Fruit fly (Drosophila melanogaster) whole organism, prepupa: Measurements from ENCODE around the gene yps.
A peak's percentile ranks its signal among the peaks of the same experiment; 100 is the strongest.

Experiments
- Blimp-1 ChIP-seq: fragments of 200-800 bp; sonication (Bioruptor generic); optimal IDR thresholded peaks from 3 replicates; lab custom pipeline; 2017; ENCODE audit warnings: missing biosample characterization, missing genetic modification characterization, mild to moderate bottlenecking, moderate library complexity, missing genetic modification reagents
- CG10631 ChIP-seq: fragments of 200-800 bp; sonication (Bioruptor generic); optimal IDR thresholded peaks from 2 replicates; lab custom pipeline; 2016; ENCODE audit warnings: missing biosample characterization, missing genetic modification characterization
- CG10669 ChIP-seq: fragments of 200-800 bp; sonication (Bioruptor generic); optimal IDR thresholded peaks from 3 replicates; lab custom pipeline; 2018; ENCODE audit warnings: missing biosample characterization, mild to moderate bottlenecking, missing genetic modification characterization, moderate library complexity
- CG11762 ChIP-seq: fragments of 200-800 bp; sonication (Bioruptor generic); optimal IDR thresholded peaks from 3 replicates; lab custom pipeline; 2016; ENCODE audit warnings: missing biosample characterization, missing genetic modification characterization; ENCODE audit not compliant: insufficient read depth
- CG11902 ChIP-seq: fragments of 200-800 bp; sonication (Bioruptor generic); optimal IDR thresholded peaks from 3 replicates; lab custom pipeline; 2016; ENCODE audit warnings: missing biosample characterization, missing genetic modification characterization
- CG31627 ChIP-seq: fragments of 200-800 bp; sonication (Bioruptor generic); optimal IDR thresholded peaks from 3 replicates; lab custom pipeline; 2016; ENCODE audit warnings: missing biosample characterization, missing genetic modification characterization
- CG34406 ChIP-seq: fragments of 200-800 bp; sonication (Bioruptor generic); optimal IDR thresholded peaks from 3 replicates; lab custom pipeline; 2016; ENCODE audit warnings: missing biosample characterization, missing genetic modification characterization
- CG3919 ChIP-seq: fragments of 200-800 bp; sonication (Bioruptor generic); optimal IDR thresholded peaks from 3 replicates; lab custom pipeline; 2016; ENCODE audit warnings: missing biosample characterization, missing genetic modification characterization
- CG4318 ChIP-seq: fragments of 200-800 bp; sonication (Bioruptor generic); optimal IDR thresholded peaks from 3 replicates; lab custom pipeline; 2017; ENCODE audit warnings: missing biosample characterization, mild to moderate bottlenecking, missing genetic modification characterization
- CG6163 ChIP-seq: fragments of 200-800 bp; sonication (Bioruptor generic); IDR thresholded peaks from 3 replicates; pipeline ENCODE4 v1.3.6; 2022; ENCODE audit warnings: missing biosample characterization, missing genetic modification characterization
- CG6792 ChIP-seq: fragments of 200-800 bp; sonication (Bioruptor generic); optimal IDR thresholded peaks from 3 replicates; lab custom pipeline; 2016; ENCODE audit warnings: missing biosample characterization, missing genetic modification characterization
- CG6808 ChIP-seq: fragments of 200-800 bp; sonication (Bioruptor generic); optimal IDR thresholded peaks from 3 replicates; lab custom pipeline; 2017; ENCODE audit warnings: missing biosample characterization, missing genetic modification characterization, mild to moderate bottlenecking, moderate library complexity, missing genetic modification reagents
- CG6854 ChIP-seq: fragments of 200-800 bp; sonication (Bioruptor generic); optimal IDR thresholded peaks from 2 replicates; lab custom pipeline; 2017; ENCODE audit warnings: missing biosample characterization, mild to moderate bottlenecking, missing genetic modification characterization
- CG8119 ChIP-seq: fragments of 200-800 bp; sonication (Bioruptor generic); IDR thresholded peaks from 3 replicates; pipeline ENCODE4 v1.3.6; 2022; ENCODE audit warnings: missing biosample characterization, missing genetic modification characterization
- CG8319 ChIP-seq: fragments of 200-800 bp; sonication (Bioruptor generic); optimal IDR thresholded peaks from 3 replicates; lab custom pipeline; 2016; ENCODE audit warnings: missing biosample characterization, missing genetic modification characterization
- CG8632 ChIP-seq: fragments of 200-800 bp; sonication (Bioruptor generic); optimal IDR thresholded peaks from 3 replicates; lab custom pipeline; 2016; ENCODE audit warnings: missing biosample characterization, missing genetic modification characterization
- CG9139 ChIP-seq: fragments of 200-800 bp; sonication (Bioruptor generic); optimal IDR thresholded peaks from 3 replicates; lab custom pipeline; 2017; ENCODE audit warnings: missing biosample characterization, mild to moderate bottlenecking, missing genetic modification characterization
- Eip75B ChIP-seq: fragments of 200-800 bp; sonication (Bioruptor generic); optimal IDR thresholded peaks from 3 replicates; lab custom pipeline; 2016; ENCODE audit warnings: missing biosample characterization, missing genetic modification characterization
- Eip78C ChIP-seq: fragments of 200-800 bp; sonication (Bioruptor generic); peaks from one replicate; lab custom pipeline; 2016; ENCODE audit warnings: missing biosample characterization, missing genetic modification characterization
- Eip93F ChIP-seq: fragments of 200-800 bp; sonication (Bioruptor generic); optimal IDR thresholded peaks from 2 replicates; lab custom pipeline; 2016; ENCODE audit warnings: missing biosample characterization, mild to moderate bottlenecking, missing genetic modification characterization
- Ets96B ChIP-seq: fragments of 200-800 bp; optimal IDR thresholded peaks from 2 replicates; lab custom pipeline; 2019; ENCODE audit warnings: missing biosample characterization, mild to moderate bottlenecking, missing genetic modification characterization, moderate library complexity
- Gug ChIP-seq: fragments of 200-800 bp; sonication (Bioruptor generic); IDR thresholded peaks from 2 replicates; pipeline ENCODE4 v1.3.6; 2022; ENCODE audit warnings: missing biosample characterization, missing genetic modification characterization
- Hr38 ChIP-seq: sonication (Bioruptor generic); optimal IDR thresholded peaks from 2 replicates; lab custom pipeline; 2016; ENCODE audit warnings: missing biosample characterization, missing genetic modification characterization
- Hr39 ChIP-seq: fragments of 200-800 bp; sonication (Bioruptor generic); optimal IDR thresholded peaks from 2 replicates; lab custom pipeline; 2016; ENCODE audit warnings: missing biosample characterization, missing genetic modification characterization
- Hr4 ChIP-seq: fragments of 200-800 bp; sonication (Bioruptor generic); optimal IDR thresholded peaks from 3 replicates; lab custom pipeline; 2016; ENCODE audit warnings: missing biosample characterization, missing genetic modification characterization
- Met ChIP-seq: fragments of 200-800 bp; sonication (Bioruptor generic); optimal IDR thresholded peaks from 3 replicates; lab custom pipeline; 2016; ENCODE audit warnings: missing biosample characterization, missing genetic modification characterization
- OdsH ChIP-seq: fragments of 200-800 bp; sonication (Bioruptor generic); optimal IDR thresholded peaks from 3 replicates; lab custom pipeline; 2016; ENCODE audit warnings: missing biosample characterization, missing genetic modification characterization
- Smox ChIP-seq: fragments of 200-800 bp; sonication (Bioruptor generic); optimal IDR thresholded peaks from 3 replicates; lab custom pipeline; 2016; ENCODE audit warnings: missing biosample characterization, missing genetic modification characterization
- Sox102F ChIP-seq: fragments of 200-800 bp; sonication (Bioruptor generic); optimal IDR thresholded peaks from 2 replicates; lab custom pipeline; 2016; ENCODE audit warnings: missing biosample characterization, mild to moderate bottlenecking, missing genetic modification characterization
- Sox14 ChIP-seq: fragments of 200-800 bp; sonication (Bioruptor generic); optimal IDR thresholded peaks from 3 replicates; lab custom pipeline; 2016; ENCODE audit warnings: missing biosample characterization, missing genetic modification characterization
- Sox15 ChIP-seq: fragments of 200-800 bp; sonication (Bioruptor generic); optimal IDR thresholded peaks from 3 replicates; lab custom pipeline; 2016; ENCODE audit warnings: missing biosample characterization, missing genetic modification characterization
- achi ChIP-seq: fragments of 200-800 bp; sonication (Bioruptor generic); optimal IDR thresholded peaks from 3 replicates; lab custom pipeline; 2016; ENCODE audit warnings: missing biosample characterization, missing genetic modification characterization
- acj6 ChIP-seq: fragments of 200-800 bp; sonication (Bioruptor generic); optimal IDR thresholded peaks from 3 replicates; lab custom pipeline; 2016; ENCODE audit warnings: missing biosample characterization, missing genetic modification characterization
- cyc ChIP-seq: fragments of 200-800 bp; sonication (Bioruptor generic); optimal IDR thresholded peaks from 3 replicates; lab custom pipeline; 2016; ENCODE audit warnings: missing biosample characterization, missing genetic modification characterization
- dac ChIP-seq: fragments of 200-800 bp; sonication (Bioruptor generic); optimal IDR thresholded peaks from 2 replicates; lab custom pipeline; 2017; ENCODE audit warnings: missing biosample characterization, mild to moderate bottlenecking, missing genetic modification characterization
- eg ChIP-seq: fragments of 200-800 bp; sonication (Bioruptor generic); IDR thresholded peaks from 3 replicates; pipeline ENCODE4 v1.3.6; 2022; ENCODE audit warnings: missing biosample characterization, missing genetic modification characterization
- esn ChIP-seq: fragments of 200-800 bp; sonication (Bioruptor generic); optimal IDR thresholded peaks from 2 replicates; lab custom pipeline; 2016; ENCODE audit warnings: missing biosample characterization, mild to moderate bottlenecking, missing genetic modification characterization, moderate library complexity
- lz ChIP-seq: fragments of 200-800 bp; sonication (Bioruptor generic); optimal IDR thresholded peaks from 3 replicates; lab custom pipeline; 2016; ENCODE audit warnings: missing biosample characterization, missing genetic modification characterization
- pdm3 ChIP-seq: fragments of 200-800 bp; sonication (Bioruptor generic); optimal IDR thresholded peaks from 3 replicates; lab custom pipeline; 2016; ENCODE audit warnings: missing biosample characterization, missing genetic modification characterization
- ss ChIP-seq, 2 experiments: fragments of 200-800 bp; sonication (Bioruptor generic); optimal IDR thresholded peaks; 2 replicates in 1 of 2; 3 replicates in 1 of 2; lab custom pipeline; 2017 to 2018; ENCODE audit warnings: mild to moderate bottlenecking in 2 of 2, missing biosample characterization in 2 of 2, missing genetic modification characterization in 2 of 2, moderate library complexity in 1 of 2
- svp ChIP-seq: fragments of 200-800 bp; sonication (Bioruptor generic); peaks from one replicate; lab custom pipeline; 2016; ENCODE audit warnings: missing biosample characterization, missing genetic modification characterization
- topi ChIP-seq: fragments of 200-800 bp; sonication (Bioruptor generic); optimal IDR thresholded peaks from 3 replicates; lab custom pipeline; 2016; ENCODE audit warnings: missing biosample characterization, missing genetic modification characterization
- vri ChIP-seq: fragments of 200-800 bp; sonication (Bioruptor generic); optimal IDR thresholded peaks from 3 replicates; lab custom pipeline; 2016; ENCODE audit warnings: missing biosample characterization, mild to moderate bottlenecking, missing genetic modification characterization

The yps gene

dm6 chr3L:12146970-12147369, 22.0 kb upstream of the yps start:
- TF ChIP-seq pdm3 (no peak), CG10631 (GFP tag; lab: Kevin White, UChicago) (no peak), lz (GFP tag; lab: Kevin White, UChicago) (no peak), CG11902 (GFP tag; lab: Kevin White, UChicago) (no peak), svp (GFP tag; lab: Kevin White, UChicago) (no peak), CG6163 (GFP tag; lab: Robert Waterston, UW) (no peak), ss (GFP tag; optimal IDR thresholded peaks at IDR 0.05; lab: Kevin White, UChicago) (no peak), Sox15 (GFP tag; lab: Kevin White, UChicago) (no peak), CG8632 (GFP tag; lab: Kevin White, UChicago) (no peak), Eip93F (GFP tag; lab: Kevin White, UChicago) (no peak), cyc (GFP tag; lab: Kevin White, UChicago) (no peak), esn (no peak), topi (GFP tag; lab: Kevin White, UChicago) (no peak), CG6808 (no peak), CG10669 (GFP tag; lab: Kevin White, UChicago) (no peak), Hr4 (no peak)

dm6 chr3L:12145709-12146694, 21.1 kb upstream of the yps start, which contains the start of the genes eIF3l and Nrx-IV:
eIF3l (minus strand) TSS chr3L:12146097.
Nrx-IV (plus strand) TSS chr3L:12146519.
- TF ChIP-seq dac (GFP tag; lab: Kevin White, UChicago) = no peak
- TF ChIP-seq esn = peak; percentile 16
- TF ChIP-seq CG6854 (GFP tag; lab: Kevin White, UChicago) = peak; percentile 7
- no peak for TF ChIP-seq Ets96B (tag; lab: Kevin White, UChicago)

dm6 chr3L:12139232-12139698, 14.3 kb upstream of the yps start:
- TF ChIP-seq Hr39 (GFP tag; lab: Kevin White, UChicago) = peak; percentile 79
- TF ChIP-seq vri (GFP tag; lab: Kevin White, UChicago) = no peak
- no peak for TF ChIP-seq Hr38 (GFP tag; lab: Kevin White, UChicago)
- TF ChIP-seq CG8119 (GFP tag; lab: Robert Waterston, UW) = peak; percentile 41; the same call in 1 of the 3 replicates
- TF ChIP-seq CG10631 (GFP tag; lab: Kevin White, UChicago) = peak; percentile 75
- TF ChIP-seq CG8319 (GFP tag; lab: Kevin White, UChicago) = no peak
- TF ChIP-seq CG8632 (GFP tag; lab: Kevin White, UChicago) = peak; percentile 73
- TF ChIP-seq svp (GFP tag; lab: Kevin White, UChicago) = no peak
- peak; percentile 75 for TF ChIP-seq Smox (GFP tag; lab: Kevin White, UChicago)
- no peak for TF ChIP-seq CG9139 (GFP tag; lab: Kevin White, UChicago)
- no peak for TF ChIP-seq CG3919
- peak; percentile 81 for TF ChIP-seq Sox14
- TF ChIP-seq dac (GFP tag; lab: Kevin White, UChicago) = peak; percentile 20
- peak; percentile 80 for TF ChIP-seq CG6792 (GFP tag; lab: Kevin White, UChicago)
- peak; percentile 67 for TF ChIP-seq CG34406
- TF ChIP-seq CG6854 (GFP tag; lab: Kevin White, UChicago) = no peak
- no peak for TF ChIP-seq Blimp-1 (GFP tag; lab: Kevin White, UChicago)
- TF ChIP-seq OdsH (GFP tag; lab: Kevin White, UChicago) = peak; percentile 75
- TF ChIP-seq acj6 (GFP tag; lab: Kevin White, UChicago) = peak; percentile 70
- peak; percentile 71 for TF ChIP-seq CG11762 (GFP tag; lab: Kevin White, UChicago)
- TF ChIP-seq CG31627 = peak; percentile 83
- peak; percentile 74 for TF ChIP-seq cyc (GFP tag; lab: Kevin White, UChicago)
- no peak for TF ChIP-seq Sox102F (GFP tag; lab: Kevin White, UChicago)
- TF ChIP-seq Eip93F (GFP tag; lab: Kevin White, UChicago) = peak; percentile 11
- TF ChIP-seq achi (GFP tag; lab: Kevin White, UChicago) = peak; percentile 63
- no peak for TF ChIP-seq Met (GFP tag; lab: Kevin White, UChicago)
- peak; percentile 62; the same call in 1 of the 3 replicates for TF ChIP-seq eg (GFP tag; lab: Robert Waterston, UW)
- no peak for TF ChIP-seq CG4318 (GFP tag; lab: Kevin White, UChicago)
- TF ChIP-seq Hr4 = peak; percentile 79
- peak; percentile 5 to 27 for TF ChIP-seq ss (GFP tag; optimal IDR thresholded peaks at IDR 0.05; lab: Kevin White, UChicago)
- TF ChIP-seq Gug (GFP tag; lab: Robert Waterston, UW) = 0 out of 2 replicates have a peak, but pooled peaks have one; percentile 20
- TF ChIP-seq Ets96B (tag; lab: Kevin White, UChicago) = peak; percentile 43
- peak; percentile 84 for TF ChIP-seq esn
- peak; percentile 84 for TF ChIP-seq Eip75B (GFP tag; lab: Kevin White, UChicago)
- peak; percentile 44 for TF ChIP-seq CG11902 (GFP tag; lab: Kevin White, UChicago)
- peak; percentile 94 for TF ChIP-seq Eip78C (GFP tag; lab: Kevin White, UChicago)
- peak; percentile 62; the same call in 2 of the 3 replicates for TF ChIP-seq CG6163 (GFP tag; lab: Robert Waterston, UW)
